Worm (Caenorhabditis elegans) whole organism, late embryonic: ENCODE data around the gene sra-11.

ENCODE experiments used
- ama-1 ChIP-seq: fragments of 150-350 bp; optimal IDR thresholded peaks from 2 replicates; lab custom pipeline; 2014
- ceh-22 ChIP-seq: sonication (generic microtip); optimal IDR thresholded peaks from 2 replicates; lab custom pipeline; 2017; ENCODE audit warnings: missing biosample characterization, missing genetic modification characterization
- ceh-48 ChIP-seq: sonication (generic microtip); optimal IDR thresholded peaks from 2 replicates; lab custom pipeline; 2016; ENCODE audit warnings: missing genetic modification characterization, inconsistent platforms, missing compliant biosample characterization
- dmd-4 ChIP-seq: sonication (generic microtip); optimal IDR thresholded peaks from 2 replicates; lab custom pipeline; 2016; ENCODE audit warnings: borderline replicate concordance, missing genetic modification characterization, missing compliant biosample characterization
- dve-1 ChIP-seq: sonication (generic microtip); optimal IDR thresholded peaks from 2 replicates; lab custom pipeline; 2017; ENCODE audit warnings: antibody characterized with exemption, mild to moderate bottlenecking, missing genetic modification characterization, missing compliant biosample characterization
- elt-4 ChIP-seq: sonication (generic microtip); optimal IDR thresholded peaks from 2 replicates; lab custom pipeline; 2016; ENCODE audit warnings: missing genetic modification characterization, missing compliant biosample characterization
- ets-4 ChIP-seq: sonication (generic microtip); optimal IDR thresholded peaks from 2 replicates; lab custom pipeline; 2016; ENCODE audit warnings: missing genetic modification characterization, missing compliant biosample characterization
- fax-1 ChIP-seq: sonication (generic microtip); optimal IDR thresholded peaks from 2 replicates; lab custom pipeline; 2016; ENCODE audit warnings: missing genotype, missing genetic modification characterization, missing compliant biosample characterization
- fkh-10 ChIP-seq: fragments of 150-350 bp; optimal IDR thresholded peaks from 2 replicates; lab custom pipeline; 2014; ENCODE audit warnings: missing biosample characterization, missing genetic modification reagents, missing genetic modification characterization
- hlh-30 ChIP-seq: sonication (generic microtip); optimal IDR thresholded peaks from 2 replicates; lab custom pipeline; 2017; ENCODE audit warnings: antibody characterized with exemption, missing genetic modification characterization, missing compliant biosample characterization; ENCODE audit not compliant: insufficient read depth
- lin-11 ChIP-seq: fragments of 200-800 bp; sonication (Bioruptor generic); optimal IDR thresholded peaks from 2 replicates; lab custom pipeline; 2018; ENCODE audit warnings: mild to moderate bottlenecking, missing genetic modification characterization, missing compliant biosample characterization
- nfya-1 ChIP-seq: sonication (generic microtip); optimal IDR thresholded peaks from 2 replicates; lab custom pipeline; 2017; ENCODE audit warnings: missing genetic modification characterization, mild to moderate bottlenecking, missing compliant biosample characterization, antibody characterized with exemption, moderate library complexity
- pqm-1 ChIP-seq: sonication (generic microtip); optimal IDR thresholded peaks from 2 replicates; lab custom pipeline; 2016; ENCODE audit warnings: missing genetic modification characterization, missing compliant biosample characterization
- sox-4 ChIP-seq: sonication (generic microtip); optimal IDR thresholded peaks from 2 replicates; lab custom pipeline; 2017; ENCODE audit warnings: mild to moderate bottlenecking, missing genetic modification characterization, inconsistent platforms, missing compliant biosample characterization

- TF ChIP-seq lin-11 (tag; lab: Kevin White, UChicago) (no peak), dve-1 (tag; lab: Kevin White, UChicago) (no peak), hlh-30 (tag; lab: Kevin White, UChicago) (no peak), fkh-10 (no peak), dmd-4 (no peak), fax-1 (no peak), ets-4 (tag; lab: Kevin White, UChicago) (no peak), ama-1 (lab: Kevin White, UChicago) (no peak), elt-4 (tag; lab: Kevin White, UChicago) (no peak), pqm-1 (tag; lab: Kevin White, UChicago) (no peak), ceh-48 (tag; lab: Kevin White, UChicago) (no peak), ceh-22 (tag; lab: Kevin White, UChicago) (no peak), nfya-1 (tag; lab: Kevin White, UChicago) (no peak), sox-4 (no peak)
These were observed 29.5 kb downstream of the sra-11 start, which contains the start of gene lurp-1 for ce11 chrII:10880625-10881024.
